Worm (Caenorhabditis elegans): ENCODE results near the gene ccdc-149.

The ccdc-149 gene

ce11 chrX:11507836-11508235 is 3.4 kb downstream of the ccdc-149 start:
- no peak for TF ChIP-seq tbx-37 (GFP tag; conservative IDR thresholded peaks at IDR 0.05)

- TF ChIP-seq scrt-1 (GFP tag; IDR thresholded peaks at IDR 0.05) (no peak), pes-1 (GFP tag; IDR thresholded peaks at IDR 0.05) (no peak), hmbx-1 (tag; optimal IDR thresholded peaks at IDR 0.05) (no peak), B0310.2 (tag; optimal IDR thresholded peaks at IDR 0.05) (no peak), ets-7 (tag; optimal IDR thresholded peaks at IDR 0.05) (no peak), tbx-37 (GFP tag; conservative IDR thresholded peaks at IDR 0.05) (no peak), tbx-11 (GFP tag; IDR thresholded peaks at IDR 0.05) (no peak)
Measured at ce11 chrX:11501967-11502366, 9.3 kb downstream of the ccdc-149 start, which contains the start of gene F29G6.1. F29G6.1 (plus strand) TSS chrX:11502267.

ce11 chrX:11500589-11500988 is 10.7 kb downstream of the ccdc-149 start:
- TF ChIP-seq hmbx-1 (tag; optimal IDR thresholded peaks at IDR 0.05) (no peak), flt-1 (GFP tag; IDR thresholded peaks at IDR 0.05) (no peak), B0310.2 (tag; optimal IDR thresholded peaks at IDR 0.05) (no peak), ets-7 (tag; optimal IDR thresholded peaks at IDR 0.05) (no peak), scrt-1 (GFP tag; IDR thresholded peaks at IDR 0.05) (no peak), tbx-11 (GFP tag; IDR thresholded peaks at IDR 0.05) (no peak), pes-1 (GFP tag; IDR thresholded peaks at IDR 0.05) (no peak), sea-1 (GFP tag; conservative IDR thresholded peaks at IDR 0.05) (no peak), F13C5.2 (tag; optimal IDR thresholded peaks at IDR 0.05) (no peak)

DNA sequence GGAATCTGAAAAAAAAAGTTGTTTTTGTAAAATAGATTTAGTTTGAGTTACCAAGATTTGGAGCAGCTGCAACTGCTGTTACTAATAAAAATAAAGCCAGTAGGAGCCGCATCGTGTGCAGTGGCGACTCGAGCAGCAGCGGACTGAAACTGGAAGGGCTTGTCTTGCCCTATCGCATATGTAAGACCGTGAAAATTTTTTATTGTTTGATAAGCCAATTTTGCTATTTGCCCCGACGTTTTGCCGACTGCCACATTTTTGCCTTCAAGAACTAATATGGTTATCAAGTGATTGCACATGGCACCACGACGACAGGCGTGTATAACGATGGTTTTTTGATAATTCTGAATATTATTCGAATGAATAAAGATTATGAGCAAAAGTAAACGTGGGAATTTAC is 11.5 kb downstream of the ccdc-149 start, which contains the start of gene T25C12.3:
TSS of gene T25C12.3 (minus strand) at position 262 of the 400 bp plus-strand sequence.
- TF ChIP-seq flt-1 (GFP tag; IDR thresholded peaks at IDR 0.05) (no peak), B0310.2 (tag; optimal IDR thresholded peaks at IDR 0.05) (no peak), ama-1 (optimal IDR thresholded peaks at IDR 0.05) (no peak), ceh-13 (GFP tag; optimal IDR thresholded peaks at IDR 0.05) (no peak), F13C5.2 (tag; optimal IDR thresholded peaks at IDR 0.05) (no peak), ceh-36 (tag; optimal IDR thresholded peaks at IDR 0.05) (no peak), hmg-4 (GFP tag; optimal IDR thresholded peaks at IDR 0.05) (no peak), aly-1 (tag; optimal IDR thresholded peaks at IDR 0.05) (no peak), sea-1 (GFP tag; conservative IDR thresholded peaks at IDR 0.05) (no peak), hnd-1 (tag; optimal IDR thresholded peaks at IDR 0.05) (no peak), pes-1 (GFP tag; IDR thresholded peaks at IDR 0.05) (no peak), scrt-1 (GFP tag; IDR thresholded peaks at IDR 0.05) (no peak), hmbx-1 (tag; optimal IDR thresholded peaks at IDR 0.05) (no peak), tra-4 (tag; optimal IDR thresholded peaks at IDR 0.05) (no peak)

DNA sequence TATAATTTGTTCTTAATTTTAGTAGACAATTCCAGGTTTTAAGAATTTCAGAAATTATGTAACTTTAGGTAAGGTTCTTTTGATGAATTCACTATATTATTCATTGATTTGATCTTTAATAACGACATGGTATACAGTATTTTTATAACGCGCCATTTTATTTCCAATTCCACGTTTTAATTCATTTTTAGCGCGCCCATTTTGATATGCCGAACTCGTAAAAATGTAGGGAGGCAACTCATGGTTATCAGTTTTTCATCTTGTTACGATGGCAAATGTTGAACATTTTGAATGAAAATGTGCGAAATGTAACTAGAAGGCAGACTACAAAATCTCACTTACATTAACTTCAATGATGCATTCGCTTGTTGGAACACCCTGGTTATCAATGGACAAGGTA is 12.4 kb downstream of the ccdc-149 start:
- TF ChIP-seq ceh-13 (GFP tag; optimal IDR thresholded peaks at IDR 0.05) (no peak), tbx-11 (GFP tag; IDR thresholded peaks at IDR 0.05) (no peak), B0310.2 (tag; optimal IDR thresholded peaks at IDR 0.05) (no peak), aly-1 (tag; optimal IDR thresholded peaks at IDR 0.05) (no peak), ceh-36 (tag; optimal IDR thresholded peaks at IDR 0.05) (no peak), ets-7 (tag; optimal IDR thresholded peaks at IDR 0.05) (no peak), tra-4 (tag; optimal IDR thresholded peaks at IDR 0.05) (no peak)

DNA sequence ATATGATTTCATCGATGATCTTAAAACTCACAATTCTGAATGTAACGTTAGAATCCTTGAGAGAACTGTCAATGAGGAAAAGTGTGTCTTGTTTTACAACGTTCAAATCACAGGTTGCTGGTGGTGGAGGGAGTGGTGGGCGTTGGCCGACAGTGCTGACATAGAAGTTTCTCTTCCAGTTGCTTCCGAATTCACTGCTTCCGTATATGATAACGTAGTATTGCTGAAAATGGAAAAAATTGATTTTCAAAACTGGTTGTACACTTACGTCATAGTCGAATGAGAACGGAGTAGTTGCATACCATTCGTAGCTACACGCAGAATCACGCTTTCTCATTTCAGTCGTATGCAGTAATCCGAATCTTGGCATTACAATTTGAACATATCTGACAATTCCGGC is 19.4 kb downstream of the ccdc-149 start:
- no peak for TF ChIP-seq sea-1 (GFP tag; conservative IDR thresholded peaks at IDR 0.05)
- TF ChIP-seq hmbx-1 (tag; optimal IDR thresholded peaks at IDR 0.05): no peak
- no peak for TF ChIP-seq tra-4 (tag; optimal IDR thresholded peaks at IDR 0.05)
- no peak for TF ChIP-seq hmg-4 (GFP tag; optimal IDR thresholded peaks at IDR 0.05)
- TF ChIP-seq scrt-1 (GFP tag; IDR thresholded peaks at IDR 0.05): no peak
- no peak for TF ChIP-seq flt-1 (GFP tag; IDR thresholded peaks at IDR 0.05)
- TF ChIP-seq tbx-37 (GFP tag; conservative IDR thresholded peaks at IDR 0.05): no peak

DNA sequence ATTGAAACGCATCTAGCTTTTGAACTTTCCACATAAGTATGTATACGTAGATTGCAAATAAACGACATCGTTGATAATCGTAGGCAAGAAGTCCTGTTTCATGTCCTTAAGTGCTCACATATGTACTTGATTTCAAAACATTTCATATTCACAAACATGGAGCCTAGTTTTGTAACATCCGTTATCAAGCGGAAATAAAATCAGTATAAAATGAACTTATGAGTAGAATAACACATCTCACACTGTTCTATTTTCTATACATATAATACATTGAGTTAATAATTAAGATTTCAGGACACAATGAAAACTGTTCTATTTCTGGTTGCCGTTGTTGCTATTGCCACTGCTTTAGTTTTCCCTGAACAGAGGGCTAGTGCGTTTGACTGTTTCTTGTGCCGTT is 21.4 kb downstream of the ccdc-149 start, which contains the start of gene spp-21:
TSS of gene spp-21 (plus strand) at position 301 of the 400 bp plus-strand sequence.
- no peak for TF ChIP-seq B0310.2 (tag; optimal IDR thresholded peaks at IDR 0.05)
- no peak for TF ChIP-seq aly-1 (tag; optimal IDR thresholded peaks at IDR 0.05)
- TF ChIP-seq ceh-36 (tag; optimal IDR thresholded peaks at IDR 0.05): no peak
- TF ChIP-seq tra-4 (tag; optimal IDR thresholded peaks at IDR 0.05): no peak
- TF ChIP-seq F13C5.2 (tag; optimal IDR thresholded peaks at IDR 0.05): no peak
- no peak for TF ChIP-seq hnd-1 (tag; optimal IDR thresholded peaks at IDR 0.05)
- TF ChIP-seq sea-1 (GFP tag; conservative IDR thresholded peaks at IDR 0.05): no peak
- TF ChIP-seq flt-1 (GFP tag; IDR thresholded peaks at IDR 0.05): no peak
- TF ChIP-seq tbx-37 (GFP tag; conservative IDR thresholded peaks at IDR 0.05): no peak
- no peak for TF ChIP-seq pes-1 (GFP tag; IDR thresholded peaks at IDR 0.05)
- TF ChIP-seq ets-7 (tag; optimal IDR thresholded peaks at IDR 0.05): no peak
- TF ChIP-seq ceh-13 (GFP tag; optimal IDR thresholded peaks at IDR 0.05): no peak
- no peak for TF ChIP-seq hmbx-1 (tag; optimal IDR thresholded peaks at IDR 0.05)
- TF ChIP-seq scrt-1 (GFP tag; IDR thresholded peaks at IDR 0.05): no peak
- TF ChIP-seq ama-1 (optimal IDR thresholded peaks at IDR 0.05): no peak
- TF ChIP-seq tbx-11 (GFP tag; IDR thresholded peaks at IDR 0.05): no peak
- TF ChIP-seq hmg-4 (GFP tag; optimal IDR thresholded peaks at IDR 0.05): no peak

ce11 chrX:11487484-11487883 is 23.8 kb downstream of the ccdc-149 start, which contains the start of gene spp-9:
spp-9 (plus strand) TSS chrX:11487784.
- no peak for TF ChIP-seq hmg-4 (GFP tag; optimal IDR thresholded peaks at IDR 0.05)
- TF ChIP-seq hnd-1 (tag; optimal IDR thresholded peaks at IDR 0.05): no peak
- no peak for TF ChIP-seq ceh-36 (tag; optimal IDR thresholded peaks at IDR 0.05)
- TF ChIP-seq tra-4 (tag; optimal IDR thresholded peaks at IDR 0.05): no peak
- no peak for TF ChIP-seq flt-1 (GFP tag; IDR thresholded peaks at IDR 0.05)
- no peak for TF ChIP-seq hmbx-1 (tag; optimal IDR thresholded peaks at IDR 0.05)
- no peak for TF ChIP-seq ama-1 (optimal IDR thresholded peaks at IDR 0.05)
- no peak for TF ChIP-seq scrt-1 (GFP tag; IDR thresholded peaks at IDR 0.05)
- no peak for TF ChIP-seq B0310.2 (tag; optimal IDR thresholded peaks at IDR 0.05)
- TF ChIP-seq ets-7 (tag; optimal IDR thresholded peaks at IDR 0.05): no peak
- no peak for TF ChIP-seq sea-1 (GFP tag; conservative IDR thresholded peaks at IDR 0.05)
- TF ChIP-seq F13C5.2 (tag; optimal IDR thresholded peaks at IDR 0.05): no peak
- no peak for TF ChIP-seq tbx-11 (GFP tag; IDR thresholded peaks at IDR 0.05)
- TF ChIP-seq aly-1 (tag; optimal IDR thresholded peaks at IDR 0.05): no peak
